Worm (Caenorhabditis elegans): ENCODE results near the gene M70.3.

M70.3 gene

ce11 chrIV:2220147-2220546, 22.1 kb downstream of the M70.3 start:
- TF ChIP-seq lin-13 (GFP tag; optimal IDR thresholded peaks at IDR 0.05), result peak; percentile 68
- no peak for TF ChIP-seq dsc-1 (tag; optimal IDR thresholded peaks at IDR 0.05)
- peak; percentile 52 for TF ChIP-seq grh-1 (GFP tag; IDR thresholded peaks at IDR 0.05)
- TF ChIP-seq sup-37 (GFP tag; optimal IDR thresholded peaks at IDR 0.05), result peak; percentile 6
- peak; percentile 59 for TF ChIP-seq pax-3 (tag; optimal IDR thresholded peaks at IDR 0.05)
- peak; percentile 74 for TF ChIP-seq lin-14 (GFP tag; optimal IDR thresholded peaks at IDR 0.05)
- TF ChIP-seq snpc-4 (tag; optimal IDR thresholded peaks at IDR 0.05), result peak; percentile 37
- peak; percentile 23 for TF ChIP-seq fos-1 (tag; optimal IDR thresholded peaks at IDR 0.05)
- TF ChIP-seq lin-39 (tag; optimal IDR thresholded peaks at IDR 0.05), result no peak
- no peak for TF ChIP-seq efl-3 (GFP tag; optimal IDR thresholded peaks at IDR 0.05)
- no peak for TF ChIP-seq ceh-90 (tag; optimal IDR thresholded peaks at IDR 0.05)
- peak; percentile 81 for TF ChIP-seq nhr-71 (tag; optimal IDR thresholded peaks at IDR 0.05)
- no peak for TF ChIP-seq lin-15B (tag; optimal IDR thresholded peaks at IDR 0.05)
- no peak for TF ChIP-seq lir-3 (tag; optimal IDR thresholded peaks at IDR 0.05; ENCODE audit: poor library complexity)
- TF ChIP-seq ztf-11 (tag; optimal IDR thresholded peaks at IDR 0.05), result peak in 1 of 2 experiments; percentile 22
- peak in 1 of 3 experiments; percentile 13 for TF ChIP-seq ceh-82 (tag; optimal IDR thresholded peaks at IDR 0.05)
- TF ChIP-seq fkh-4 (tag; optimal IDR thresholded peaks at IDR 0.05; ENCODE audit: borderline replicate concordance), result no peak
- peak; percentile 21; the same call in 1 of the 2 replicates for TF ChIP-seq unc-98 (GFP tag; IDR thresholded peaks at IDR 0.05)
- peak; percentile 83 for TF ChIP-seq nhr-85 (tag)
- TF ChIP-seq mep-1 (tag; optimal IDR thresholded peaks at IDR 0.05), result peak; percentile 57
- TF ChIP-seq Y116A8C.19 (tag; optimal IDR thresholded peaks at IDR 0.05; ENCODE audit: borderline replicate concordance), result no peak
- TF ChIP-seq lsy-2 (tag; optimal IDR thresholded peaks at IDR 0.05), result peak; percentile 51 to 61
- peak; percentile 75 for TF ChIP-seq nhr-90 (tag; optimal IDR thresholded peaks at IDR 0.05; ENCODE audit: poor library complexity)
- peak; percentile 26 for TF ChIP-seq xbp-1 (tag; optimal IDR thresholded peaks at IDR 0.05)
- peak; percentile 16 for TF ChIP-seq C04F5.9 (tag; optimal IDR thresholded peaks at IDR 0.05)
- peak; percentile 38 for TF ChIP-seq swsn-7 (tag; optimal IDR thresholded peaks at IDR 0.05)
- peak; percentile 72 for TF ChIP-seq C16A3.4 (tag; optimal IDR thresholded peaks at IDR 0.05)
- peak; percentile 47 to 65 for TF ChIP-seq efl-1 (optimal IDR thresholded peaks at IDR 0.05)
- peak; percentile 38 to 95 for TF ChIP-seq efl-1 (GFP tag; optimal IDR thresholded peaks at IDR 0.05 in 1 of 2)
- no peak for TF ChIP-seq fkh-10 (GFP tag; optimal IDR thresholded peaks at IDR 0.05)
- TF ChIP-seq elt-2 (tag; optimal IDR thresholded peaks at IDR 0.05), result no peak
- peak in 1 of 2 experiments; percentile 86 for TF ChIP-seq mdl-1 (tag; optimal IDR thresholded peaks at IDR 0.05)
- no peak for TF ChIP-seq ceh-88 (GFP tag; IDR thresholded peaks at IDR 0.05)
- no peak for TF ChIP-seq nhr-28 (tag; optimal IDR thresholded peaks at IDR 0.05)
- peak; percentile 76 for TF ChIP-seq nhr-20 (tag; optimal IDR thresholded peaks at IDR 0.05)
- TF ChIP-seq zag-1 (tag; optimal IDR thresholded peaks at IDR 0.05), result no peak
- no peak for TF ChIP-seq vab-15 (tag; optimal IDR thresholded peaks at IDR 0.05)
- no peak for TF ChIP-seq zip-4 (GFP tag; optimal IDR thresholded peaks at IDR 0.05)
- peak; percentile 56 for TF ChIP-seq nhr-47 (tag; optimal IDR thresholded peaks at IDR 0.05)
- peak; percentile 2 to 82 for TF ChIP-seq lin-35 (GFP tag; optimal IDR thresholded peaks at IDR 0.05)
- TF ChIP-seq dpl-1 (GFP tag; optimal IDR thresholded peaks at IDR 0.05), result peak; percentile 29 to 68 (median 46)
- peak; percentile 55 for TF ChIP-seq tbx-2 (tag; optimal IDR thresholded peaks at IDR 0.05)
- TF ChIP-seq elt-3 (tag; optimal IDR thresholded peaks at IDR 0.05), result peak in 1 of 6 experiments; percentile 74
- TF ChIP-seq skn-1 (tag; optimal IDR thresholded peaks at IDR 0.05), result peak; percentile 60
- peak; percentile 75 for TF ChIP-seq rnt-1 (tag; optimal IDR thresholded peaks at IDR 0.05)
- peak; percentile 62 for TF ChIP-seq jun-1 (tag; optimal IDR thresholded peaks at IDR 0.05)
- no peak for TF ChIP-seq hpl-2 (GFP tag; optimal IDR thresholded peaks at IDR 0.05)
- TF ChIP-seq tlp-1 (tag; optimal IDR thresholded peaks at IDR 0.05), result no peak
- TF ChIP-seq blmp-1 (tag; optimal IDR thresholded peaks at IDR 0.05), result peak; percentile 91
- TF ChIP-seq nhr-19 (GFP tag; conservative IDR thresholded peaks at IDR 0.05), result peak; percentile 66
- TF ChIP-seq egl-13 (tag; optimal IDR thresholded peaks at IDR 0.05), result no peak
- peak; percentile 75 for TF ChIP-seq snu-23 (GFP tag; optimal IDR thresholded peaks at IDR 0.05)
- TF ChIP-seq unc-130 (tag; optimal IDR thresholded peaks at IDR 0.05), result peak; percentile 74
